Worm (Caenorhabditis elegans) whole organism, early embryonic: Measurements from ENCODE around the gene fbxa-136.

Experiments used
- B0310.2 ChIP-seq: sonication (generic microtip); optimal IDR thresholded peaks from 2 replicates; lab custom pipeline; 2016; ENCODE audit warnings: mild to moderate bottlenecking, missing genetic modification characterization, missing compliant biosample characterization
- F13C5.2 ChIP-seq: sonication (generic microtip); optimal IDR thresholded peaks from 2 replicates; lab custom pipeline; 2017; ENCODE audit warnings: mild to moderate bottlenecking, missing genetic modification characterization, inconsistent platforms, missing compliant biosample characterization
- aly-1 ChIP-seq: sonication (generic microtip); optimal IDR thresholded peaks from 2 replicates; lab custom pipeline; 2016; ENCODE audit warnings: missing genetic modification characterization, missing compliant biosample characterization
- ama-1 ChIP-seq: fragments of 150-350 bp; optimal IDR thresholded peaks from 2 replicates; lab custom pipeline; 2014
- ceh-13 ChIP-seq: fragments of 200-800 bp; sonication (Bioruptor generic); optimal IDR thresholded peaks from 2 replicates; lab custom pipeline; 2018; ENCODE audit warnings: mild to moderate bottlenecking, missing genetic modification characterization, missing compliant biosample characterization
- ceh-36 ChIP-seq: sonication (generic microtip); optimal IDR thresholded peaks from 2 replicates; lab custom pipeline; 2016; ENCODE audit warnings: missing genetic modification characterization, inconsistent platforms, missing compliant biosample characterization
- ets-7 ChIP-seq: sonication (generic microtip); optimal IDR thresholded peaks from 2 replicates; lab custom pipeline; 2016; ENCODE audit warnings: missing genotype, missing genetic modification characterization, missing compliant biosample characterization
- flt-1 ChIP-seq: fragments of 200-800 bp; sonication (Bioruptor generic); IDR thresholded peaks from 2 replicates; pipeline ENCODE4 v1.3.6; 2022; ENCODE audit warnings: missing genetic modification characterization, missing compliant biosample characterization
- hmbx-1 ChIP-seq: sonication (generic microtip); optimal IDR thresholded peaks from 2 replicates; lab custom pipeline; 2016; ENCODE audit warnings: mild to moderate bottlenecking, missing genetic modification characterization, missing compliant biosample characterization
- hmg-4 ChIP-seq: fragments of 200-800 bp; sonication (Bioruptor generic); optimal IDR thresholded peaks from 2 replicates; lab custom pipeline; 2018; ENCODE audit warnings: mild to moderate bottlenecking, missing genetic modification characterization, missing compliant biosample characterization
- hnd-1 ChIP-seq: sonication (generic microtip); optimal IDR thresholded peaks from 2 replicates; lab custom pipeline; 2016; ENCODE audit warnings: missing genetic modification characterization, missing compliant biosample characterization
- pes-1 ChIP-seq: fragments of 200-800 bp; sonication (Bioruptor generic); IDR thresholded peaks from 2 replicates; pipeline ENCODE4 v1.3.6; 2022; ENCODE audit warnings: missing genetic modification reagents, missing genetic modification characterization, missing compliant biosample characterization
- scrt-1 ChIP-seq: fragments of 200-800 bp; sonication (Bioruptor generic); IDR thresholded peaks from 2 replicates; pipeline ENCODE4 v1.3.6; 2022; ENCODE audit warnings: missing genetic modification characterization, missing compliant biosample characterization
- sea-1 ChIP-seq: fragments of 200-800 bp; sonication (Bioruptor generic); conservative IDR thresholded peaks from 2 replicates; pipeline ENCODE4 v1.3.6; 2022; ENCODE audit warnings: missing genetic modification characterization, missing compliant biosample characterization
- tbx-11 ChIP-seq: fragments of 200-800 bp; sonication (Bioruptor generic); IDR thresholded peaks from 2 replicates; pipeline ENCODE4 v1.3.6; 2022; ENCODE audit warnings: missing genetic modification characterization, missing compliant biosample characterization
- tbx-37 ChIP-seq: fragments of 200-800 bp; sonication (Bioruptor generic); conservative IDR thresholded peaks from 2 replicates; pipeline ENCODE4 v1.3.6; 2022; ENCODE audit warnings: missing genetic modification reagents, missing genetic modification characterization, missing compliant biosample characterization
- tra-4 ChIP-seq: sonication (generic microtip); optimal IDR thresholded peaks from 2 replicates; lab custom pipeline; 2017; ENCODE audit warnings: missing genetic modification characterization, missing compliant biosample characterization

The fbxa-136 gene

DNA sequence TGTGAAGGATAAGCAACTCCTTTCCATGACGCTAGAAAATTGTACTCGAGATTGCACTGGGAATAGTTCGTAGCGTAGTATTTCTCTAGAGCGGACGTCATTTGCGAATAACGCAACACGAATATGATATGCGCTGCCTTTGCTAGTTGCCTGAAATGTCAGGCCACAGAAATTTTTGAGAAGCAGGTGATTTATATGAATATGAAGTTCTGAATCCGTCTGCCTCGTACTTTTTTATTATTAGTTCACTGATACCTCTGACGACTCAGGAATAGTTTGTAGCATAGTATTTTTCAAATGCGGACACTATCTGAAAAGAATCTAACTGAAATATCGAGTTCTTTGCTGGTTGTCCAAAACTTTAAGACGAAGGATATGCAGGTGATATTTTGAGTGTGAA, 24.8 kb upstream of the fbxa-136 start, which contains the start of gene srh-118:
srh-118 (minus strand) TSS at position 101 of the 400 bp plus-strand sequence.
- no peak for TF ChIP-seq aly-1 (tag; lab: Kevin White, UChicago)
- TF ChIP-seq tra-4 (tag; lab: Kevin White, UChicago) = no peak
- TF ChIP-seq pes-1 = no peak
- TF ChIP-seq hmg-4 (GFP tag; lab: Kevin White, UChicago) = no peak
- TF ChIP-seq sea-1 (GFP tag; lab: Robert Waterston, UW) = no peak
- no peak for TF ChIP-seq ceh-36
- TF ChIP-seq flt-1 (GFP tag; lab: Robert Waterston, UW) = no peak
- TF ChIP-seq tbx-37 = no peak
- TF ChIP-seq ama-1 (lab: Kevin White, UChicago) = no peak
- no peak for TF ChIP-seq hnd-1
- TF ChIP-seq F13C5.2 = no peak
- no peak for TF ChIP-seq scrt-1 (GFP tag; lab: Robert Waterston, UW)
- TF ChIP-seq ets-7 (tag; lab: Kevin White, UChicago) = no peak
- no peak for TF ChIP-seq hmbx-1 (tag; lab: Kevin White, UChicago)

DNA sequence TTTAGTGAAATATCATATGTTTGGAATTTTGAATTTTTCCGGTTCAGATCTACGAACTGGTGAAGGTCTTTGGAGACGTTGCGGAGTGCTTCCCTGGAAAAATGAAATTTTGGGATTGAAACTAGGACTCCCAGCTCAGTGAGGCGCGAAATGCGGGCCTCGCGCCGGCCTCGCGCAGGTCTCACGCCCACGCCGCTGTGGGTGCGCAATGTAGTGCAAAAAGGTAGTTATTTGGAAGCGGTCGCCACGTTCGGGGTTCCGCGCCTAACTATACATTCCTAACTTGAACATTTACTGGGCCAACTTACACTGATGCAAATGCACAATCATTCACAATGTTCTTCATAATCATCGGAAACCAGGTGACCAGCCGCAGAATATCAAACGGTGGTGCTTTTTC, 20.8 kb upstream of the fbxa-136 start:
- TF ChIP-seq hmbx-1 (tag; lab: Kevin White, UChicago) (no peak), tra-4 (tag; lab: Kevin White, UChicago) (no peak), ama-1 (lab: Kevin White, UChicago) (no peak), ceh-13 (GFP tag; lab: Kevin White, UChicago) (no peak), aly-1 (tag; lab: Kevin White, UChicago) (no peak), B0310.2 (tag; lab: Kevin White, UChicago) (no peak), F13C5.2 (no peak), flt-1 (GFP tag; lab: Robert Waterston, UW) (no peak), scrt-1 (GFP tag; lab: Robert Waterston, UW) (no peak), pes-1 (no peak), tbx-37 (no peak), tbx-11 (GFP tag; lab: Robert Waterston, UW) (no peak), hnd-1 (no peak), hmg-4 (GFP tag; lab: Kevin White, UChicago) (no peak)

DNA sequence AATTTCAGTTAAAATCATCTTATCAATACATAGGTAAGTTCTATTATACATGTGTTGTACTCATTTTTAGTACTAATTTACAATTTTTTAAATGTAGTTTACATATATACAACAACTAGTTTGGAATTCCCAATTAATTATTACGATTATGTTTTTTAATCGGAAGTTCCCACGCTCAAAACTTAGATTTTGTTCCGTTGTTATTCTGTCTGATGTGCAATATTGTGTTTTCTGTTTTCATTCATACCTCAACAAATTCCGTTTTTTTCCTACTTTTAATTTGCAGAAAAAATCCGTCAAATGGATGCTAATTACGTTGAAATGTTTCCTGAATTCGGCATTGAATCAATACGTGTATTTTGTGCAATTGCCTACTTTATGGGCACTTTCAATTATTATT, 14.5 kb upstream of the fbxa-136 start, which contains the start of gene srw-31:
srw-31 (plus strand) TSS at position 301 of the 400 bp plus-strand sequence.
- TF ChIP-seq ceh-13 (GFP tag; lab: Kevin White, UChicago) = no peak
- no peak for TF ChIP-seq aly-1 (tag; lab: Kevin White, UChicago)
- TF ChIP-seq scrt-1 (GFP tag; lab: Robert Waterston, UW) = no peak
- no peak for TF ChIP-seq ceh-36
- TF ChIP-seq ets-7 (tag; lab: Kevin White, UChicago) = no peak
- TF ChIP-seq tbx-37 = no peak
- TF ChIP-seq ama-1 (lab: Kevin White, UChicago) = no peak
- no peak for TF ChIP-seq B0310.2 (tag; lab: Kevin White, UChicago)
- TF ChIP-seq sea-1 (GFP tag; lab: Robert Waterston, UW) = no peak
- TF ChIP-seq hnd-1 = no peak
- no peak for TF ChIP-seq flt-1 (GFP tag; lab: Robert Waterston, UW)

DNA sequence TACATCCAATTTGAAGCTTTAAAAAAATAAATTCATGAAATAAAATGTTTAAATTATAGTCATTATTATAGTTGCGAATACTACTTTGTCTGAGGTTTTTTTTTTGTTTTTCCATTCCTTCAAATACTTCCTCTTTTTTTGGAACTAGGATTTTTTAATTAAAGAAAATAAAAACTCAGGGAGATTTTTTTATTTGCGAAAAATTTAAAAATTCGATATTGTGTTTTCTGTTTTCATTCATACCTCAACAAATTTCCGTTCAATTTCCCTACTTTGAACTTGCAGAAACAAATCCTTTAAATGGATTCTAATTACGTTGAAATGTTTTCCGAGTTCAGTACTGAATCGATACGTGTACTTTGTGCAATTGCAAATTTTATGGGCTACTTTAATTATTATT, 12.3 kb upstream of the fbxa-136 start, which contains the start of gene srw-32:
srw-32 (plus strand) TSS at position 301 of the 400 bp plus-strand sequence.
- TF ChIP-seq tbx-11 (GFP tag; lab: Robert Waterston, UW) = no peak
- TF ChIP-seq ceh-13 (GFP tag; lab: Kevin White, UChicago) = no peak
- TF ChIP-seq flt-1 (GFP tag; lab: Robert Waterston, UW) = no peak
- no peak for TF ChIP-seq hmg-4 (GFP tag; lab: Kevin White, UChicago)
- no peak for TF ChIP-seq B0310.2 (tag; lab: Kevin White, UChicago)
- TF ChIP-seq aly-1 (tag; lab: Kevin White, UChicago) = no peak
- TF ChIP-seq ceh-36 = no peak
- no peak for TF ChIP-seq tbx-37
- no peak for TF ChIP-seq pes-1
- TF ChIP-seq F13C5.2 = no peak
- TF ChIP-seq sea-1 (GFP tag; lab: Robert Waterston, UW) = no peak
- TF ChIP-seq tra-4 (tag; lab: Kevin White, UChicago) = no peak
- no peak for TF ChIP-seq hmbx-1 (tag; lab: Kevin White, UChicago)
- TF ChIP-seq hnd-1 = no peak
- TF ChIP-seq scrt-1 (GFP tag; lab: Robert Waterston, UW) = no peak
- TF ChIP-seq ama-1 (lab: Kevin White, UChicago) = no peak
- no peak for TF ChIP-seq ets-7 (tag; lab: Kevin White, UChicago)

DNA sequence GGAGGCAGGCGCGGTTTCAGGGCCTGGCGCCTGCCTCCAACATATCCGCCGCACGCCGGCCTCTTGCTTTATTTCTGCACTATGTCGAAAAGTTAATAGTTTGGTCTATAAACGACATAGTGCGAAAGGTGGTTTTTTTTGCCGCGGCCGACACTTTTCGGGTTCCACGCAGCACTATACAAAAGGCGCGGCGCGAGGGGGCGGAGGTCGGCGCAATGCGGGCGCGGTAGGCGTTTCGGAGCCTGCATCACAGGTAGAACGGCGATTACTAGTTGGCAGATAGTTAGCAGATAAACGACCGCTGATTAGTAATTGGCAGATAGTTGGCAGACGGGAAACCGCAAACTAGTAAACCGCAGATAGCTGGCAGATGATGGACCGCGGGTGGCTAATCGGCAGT, 8.1 kb upstream of the fbxa-136 start:
- TF ChIP-seq tbx-11 (GFP tag; lab: Robert Waterston, UW) (no peak), tbx-37 (no peak), ceh-13 (GFP tag; lab: Kevin White, UChicago) (no peak), ets-7 (tag; lab: Kevin White, UChicago) (no peak), flt-1 (GFP tag; lab: Robert Waterston, UW) (no peak)

DNA sequence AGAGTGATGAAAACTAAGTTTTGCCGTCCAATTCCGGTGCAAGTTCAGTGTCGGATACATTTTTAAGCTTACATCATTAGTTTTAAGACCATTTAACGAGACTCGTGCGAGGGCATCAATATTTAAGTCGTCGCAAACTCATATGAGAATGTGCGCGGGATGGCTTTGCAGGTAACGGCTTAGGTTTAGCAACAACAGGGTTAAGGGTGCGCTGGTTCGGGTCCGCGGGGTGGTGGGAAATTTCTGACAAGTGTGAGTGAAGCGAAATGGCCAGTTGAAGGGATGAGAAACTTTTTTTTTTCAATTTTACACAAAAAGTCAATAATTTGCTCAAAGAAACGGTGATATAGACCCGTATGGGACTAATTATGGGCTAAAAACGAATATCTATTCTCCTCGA, 7.0 kb upstream of the fbxa-136 start:
- TF ChIP-seq pes-1 (peak; percentile 51; the same call in 1 of the 2 replicates), tbx-37 (0 out of 2 replicates have a peak, but pooled peaks have one; percentile 8), hmbx-1 (tag; lab: Kevin White, UChicago) (no peak), tbx-11 (GFP tag; lab: Robert Waterston, UW) (no peak), scrt-1 (GFP tag; lab: Robert Waterston, UW) (no peak), hmg-4 (GFP tag; lab: Kevin White, UChicago) (no peak), aly-1 (tag; lab: Kevin White, UChicago) (no peak), ceh-36 (no peak), sea-1 (GFP tag; lab: Robert Waterston, UW) (no peak)

DNA sequence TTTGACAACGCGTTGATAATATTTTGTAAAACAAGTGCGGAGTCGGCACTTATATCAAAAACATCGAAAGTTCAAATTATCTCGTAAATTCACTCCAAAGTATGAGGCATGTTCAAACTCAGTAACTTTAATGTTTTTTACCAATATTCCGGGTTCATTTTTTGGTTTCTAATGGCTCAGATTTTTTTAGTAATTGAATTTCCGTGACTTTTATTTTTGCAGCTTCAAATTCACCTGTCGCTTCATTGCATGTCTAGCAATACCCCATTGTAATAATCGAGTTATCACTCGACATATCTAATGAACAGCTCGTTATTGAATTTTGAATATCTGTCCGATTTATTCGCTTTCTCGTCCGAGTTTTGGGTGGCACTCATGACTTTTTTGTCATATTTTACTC, 6.9 kb downstream of the fbxa-136 start, which contains the start of gene srz-90:
srz-90 (plus strand) TSS at position 301 of the 400 bp plus-strand sequence.
- TF ChIP-seq flt-1 (GFP tag; lab: Robert Waterston, UW) = no peak
- TF ChIP-seq F13C5.2 = no peak
- TF ChIP-seq tra-4 (tag; lab: Kevin White, UChicago) = no peak
- TF ChIP-seq tbx-37 = no peak
- TF ChIP-seq B0310.2 (tag; lab: Kevin White, UChicago) = no peak
- TF ChIP-seq ceh-13 (GFP tag; lab: Kevin White, UChicago) = no peak
- TF ChIP-seq sea-1 (GFP tag; lab: Robert Waterston, UW) = no peak
- TF ChIP-seq hnd-1 = no peak
- no peak for TF ChIP-seq ets-7 (tag; lab: Kevin White, UChicago)
- no peak for TF ChIP-seq aly-1 (tag; lab: Kevin White, UChicago)
- TF ChIP-seq scrt-1 (GFP tag; lab: Robert Waterston, UW) = no peak
